Worm (Caenorhabditis elegans) whole organism, L1 larva: ENCODE data around the gene acs-6.

ENCODE experiments used
- C04F5.9 ChIP-seq: sonication (generic microtip); optimal IDR thresholded peaks from 2 replicates; lab custom pipeline; 2016; ENCODE audit warnings: missing genetic modification characterization, missing compliant biosample characterization
- C16A3.4 ChIP-seq: fragments of 150-350 bp; optimal IDR thresholded peaks from 2 replicates; lab custom pipeline; 2014; ENCODE audit warnings: missing biosample characterization, missing genetic modification characterization
- C34B4.2 ChIP-seq: sonication (generic microtip); optimal IDR thresholded peaks from 2 replicates; lab custom pipeline; 2017; ENCODE audit warnings: mild to moderate bottlenecking, missing genetic modification characterization, missing compliant biosample characterization
- Y116A8C.19 ChIP-seq: sonication (generic microtip); optimal IDR thresholded peaks from 2 replicates; lab custom pipeline; 2016; ENCODE audit warnings: missing compliant biosample characterization, missing genetic modification characterization, borderline replicate concordance
- aha-1 ChIP-seq: fragments of 150-350 bp; optimal IDR thresholded peaks from 2 replicates; lab custom pipeline; 2014; ENCODE audit warnings: missing biosample characterization, missing genetic modification characterization
- alr-1 ChIP-seq: fragments of 200-800 bp; sonication (Bioruptor generic); optimal IDR thresholded peaks from 2 replicates; lab custom pipeline; 2018; ENCODE audit warnings: borderline replicate concordance, mild to moderate bottlenecking, missing genetic modification characterization, missing compliant biosample characterization
- ama-1 ChIP-seq: fragments of 150-350 bp; optimal IDR thresholded peaks from 2 replicates; lab custom pipeline; 2014
- ceh-63 ChIP-seq: fragments of 200-800 bp; sonication (Bioruptor generic); optimal IDR thresholded peaks from 2 replicates; lab custom pipeline; 2018; ENCODE audit warnings: mild to moderate bottlenecking, missing genetic modification characterization, missing compliant biosample characterization
- ceh-8 ChIP-seq: fragments of 200-800 bp; sonication (Bioruptor generic); optimal IDR thresholded peaks from 2 replicates; lab custom pipeline; 2018; ENCODE audit warnings: mild to moderate bottlenecking, missing genetic modification characterization, moderate library complexity, missing compliant biosample characterization
- ceh-82 ChIP-seq, 3 experiments: fragments of 150-350 bp in 1 of 3; sonication (generic microtip) in 2 of 3; optimal IDR thresholded peaks; 2 replicates each; lab custom pipeline; 2014 to 2017; ENCODE audit warnings: missing biosample characterization in 3 of 3, missing genetic modification characterization in 3 of 3
- ces-1 ChIP-seq: fragments of 150-350 bp; optimal IDR thresholded peaks from 2 replicates; lab custom pipeline; 2014; ENCODE audit warnings: missing biosample characterization, missing genetic modification reagents, missing genetic modification characterization
- dpl-1 ChIP-seq, 3 experiments: fragments of 150-350 bp in 2 of 3; sonication (generic microtip) in 1 of 3; optimal IDR thresholded peaks; 2 replicates each; lab custom pipeline; 2014 to 2017; ENCODE audit warnings: missing biosample characterization in 3 of 3, missing genetic modification characterization in 3 of 3, missing genetic modification reagents in 3 of 3
- efl-1 ChIP-seq, 4 experiments: fragments of 150-350 bp; optimal IDR thresholded peaks in 3 of 4; peaks in 1 of 4; 1 replicate in 1 of 4; 2 replicates in 3 of 4; lab custom pipeline; 2014; ENCODE audit warnings: missing biosample characterization in 2 of 4, missing genetic modification characterization in 2 of 4, missing genetic modification reagents in 2 of 4
- elt-2 ChIP-seq: sonication (generic microtip); optimal IDR thresholded peaks from 2 replicates; lab custom pipeline; 2016; ENCODE audit warnings: missing genetic modification characterization, mild to moderate bottlenecking, inconsistent platforms, missing compliant biosample characterization, missing genetic modification reagents
- ets-5 ChIP-seq: fragments of 200-800 bp; sonication (Bioruptor generic); IDR thresholded peaks from 2 replicates; pipeline ENCODE4 v1.3.6; 2022; ENCODE audit warnings: missing genetic modification characterization, missing compliant biosample characterization
- fkh-10 ChIP-seq: sonication (generic microtip); optimal IDR thresholded peaks from 2 replicates; lab custom pipeline; 2017; ENCODE audit warnings: missing biosample characterization, missing genetic modification reagents, missing genetic modification characterization
- fkh-4 ChIP-seq: sonication (generic microtip); optimal IDR thresholded peaks from 2 replicates; lab custom pipeline; 2016; ENCODE audit warnings: missing compliant biosample characterization, missing genetic modification characterization, borderline replicate concordance
- fkh-8 ChIP-seq: sonication (generic microtip); optimal IDR thresholded peaks from 2 replicates; lab custom pipeline; 2016; ENCODE audit warnings: mild to moderate bottlenecking, missing genetic modification characterization, missing compliant biosample characterization
- fos-1 ChIP-seq: fragments of 150-350 bp; optimal IDR thresholded peaks from 2 replicates; lab custom pipeline; 2014; ENCODE audit warnings: missing biosample characterization, missing genetic modification characterization
- irx-1 ChIP-seq: sonication (generic microtip); optimal IDR thresholded peaks from 2 replicates; lab custom pipeline; 2016; ENCODE audit warnings: missing genetic modification characterization, missing compliant biosample characterization
- isw-1 ChIP-seq: fragments of 200-800 bp; sonication (Bioruptor generic); IDR thresholded peaks from 2 replicates; pipeline ENCODE4 v1.3.6; 2022; ENCODE audit warnings: missing genetic modification characterization, missing compliant biosample characterization
- jun-1 ChIP-seq: fragments of 150-350 bp; optimal IDR thresholded peaks from 2 replicates; lab custom pipeline; 2014; ENCODE audit warnings: missing biosample characterization, missing genetic modification reagents, missing genetic modification characterization
- lin-13 ChIP-seq: fragments of 150-350 bp; optimal IDR thresholded peaks from 2 replicates; lab custom pipeline; 2014; ENCODE audit warnings: missing biosample characterization, missing genetic modification reagents, missing genetic modification characterization
- lin-14 ChIP-seq: fragments of 200-800 bp; sonication (Bioruptor generic); optimal IDR thresholded peaks from 2 replicates; lab custom pipeline; 2018; ENCODE audit warnings: mild to moderate bottlenecking, missing genetic modification characterization, moderate library complexity, missing compliant biosample characterization
- lin-15B ChIP-seq: fragments of 150-350 bp; sonication (generic microtip); optimal IDR thresholded peaks from 3 replicates; lab custom pipeline; 2014; ENCODE audit warnings: missing biosample characterization, missing genetic modification characterization
- lin-39 ChIP-seq: fragments of 150-350 bp; optimal IDR thresholded peaks from 2 replicates; lab custom pipeline; 2014; ENCODE audit warnings: missing biosample characterization, missing genetic modification reagents, missing genetic modification characterization
- lsy-2 ChIP-seq, 2 experiments: fragments of 150-350 bp; optimal IDR thresholded peaks; 2 replicates each; lab custom pipeline; 2014; ENCODE audit warnings: missing biosample characterization in 2 of 2, missing genetic modification characterization in 2 of 2
- mab-9 ChIP-seq: fragments of 200-800 bp; sonication (Bioruptor generic); IDR thresholded peaks from 2 replicates; pipeline ENCODE4 v1.3.6; 2022; ENCODE audit warnings: missing genetic modification reagents, missing genetic modification characterization, missing compliant biosample characterization
- mdl-1 ChIP-seq, 2 experiments: fragments of 150-350 bp; optimal IDR thresholded peaks; 2 replicates each; lab custom pipeline; 2014 to 2017; ENCODE audit warnings: missing biosample characterization in 2 of 2, missing genetic modification characterization in 2 of 2, inconsistent platforms in 1 of 2
- mef-2 ChIP-seq: fragments of 150-350 bp; optimal IDR thresholded peaks from 2 replicates; lab custom pipeline; 2014; ENCODE audit warnings: missing biosample characterization, missing genetic modification characterization
- nhr-11 ChIP-seq: fragments of 150-350 bp; optimal IDR thresholded peaks from 2 replicates; lab custom pipeline; 2014; ENCODE audit warnings: missing biosample characterization, missing genetic modification characterization
- nhr-19 ChIP-seq: fragments of 200-800 bp; sonication (Bioruptor generic); conservative IDR thresholded peaks from 2 replicates; pipeline ENCODE4 v1.3.6; 2022; ENCODE audit warnings: missing genetic modification characterization, missing compliant biosample characterization
- nhr-237 ChIP-seq: fragments of 150-350 bp; optimal IDR thresholded peaks from 2 replicates; lab custom pipeline; 2014; ENCODE audit warnings: missing biosample characterization, missing genetic modification characterization
- nhr-77 ChIP-seq: fragments of 150-350 bp; optimal IDR thresholded peaks from 2 replicates; lab custom pipeline; 2014; ENCODE audit warnings: missing biosample characterization, missing genetic modification characterization
- nhr-85 ChIP-seq: sonication (generic microtip); peaks from one replicate; lab custom pipeline; 2016; ENCODE audit warnings: missing genetic modification characterization, inconsistent platforms, missing compliant biosample characterization
- nhr-90 ChIP-seq: sonication (generic microtip); optimal IDR thresholded peaks from 2 replicates; lab custom pipeline; 2016; ENCODE audit warnings: mild to moderate bottlenecking, missing genetic modification characterization, missing compliant biosample characterization; ENCODE audit not compliant: poor library complexity
- pax-3 ChIP-seq: fragments of 200-800 bp; sonication (Bioruptor generic); optimal IDR thresholded peaks from 2 replicates; lab custom pipeline; 2018; ENCODE audit warnings: mild to moderate bottlenecking, missing genetic modification characterization, moderate library complexity, missing compliant biosample characterization
- skn-1 ChIP-seq: fragments of 150-350 bp; optimal IDR thresholded peaks from 2 replicates; lab custom pipeline; 2014; ENCODE audit warnings: missing biosample characterization, missing genetic modification characterization
- sox-4 ChIP-seq: sonication (generic microtip); optimal IDR thresholded peaks from 2 replicates; lab custom pipeline; 2016; ENCODE audit warnings: missing genetic modification characterization, missing compliant biosample characterization
- sptf-1 ChIP-seq: fragments of 150-350 bp; optimal IDR thresholded peaks from 2 replicates; lab custom pipeline; 2014; ENCODE audit warnings: missing biosample characterization, missing genetic modification characterization
- sup-37 ChIP-seq: fragments of 200-800 bp; sonication (Bioruptor generic); optimal IDR thresholded peaks from 2 replicates; lab custom pipeline; 2018; ENCODE audit warnings: mild to moderate bottlenecking, missing genetic modification characterization, missing compliant biosample characterization
- swsn-7 ChIP-seq: sonication (generic microtip); optimal IDR thresholded peaks from 2 replicates; lab custom pipeline; 2016; ENCODE audit warnings: missing genetic modification characterization, missing compliant biosample characterization
- tlp-1 ChIP-seq: fragments of 150-350 bp; optimal IDR thresholded peaks from 2 replicates; lab custom pipeline; 2014; ENCODE audit warnings: missing biosample characterization, missing genetic modification characterization
- unc-30 ChIP-seq: sonication (generic microtip); optimal IDR thresholded peaks from 2 replicates; lab custom pipeline; 2017; ENCODE audit warnings: missing biosample characterization, missing genetic modification characterization
- unc-62 ChIP-seq: fragments of 150-350 bp; optimal IDR thresholded peaks from 2 replicates; lab custom pipeline; 2014; ENCODE audit warnings: missing biosample characterization, missing genetic modification reagents, missing genetic modification characterization
- ztf-4 ChIP-seq: fragments of 150-350 bp; optimal IDR thresholded peaks from 2 replicates; lab custom pipeline; 2014; ENCODE audit warnings: missing biosample characterization, missing genetic modification characterization

The acs-6 gene

DNA sequence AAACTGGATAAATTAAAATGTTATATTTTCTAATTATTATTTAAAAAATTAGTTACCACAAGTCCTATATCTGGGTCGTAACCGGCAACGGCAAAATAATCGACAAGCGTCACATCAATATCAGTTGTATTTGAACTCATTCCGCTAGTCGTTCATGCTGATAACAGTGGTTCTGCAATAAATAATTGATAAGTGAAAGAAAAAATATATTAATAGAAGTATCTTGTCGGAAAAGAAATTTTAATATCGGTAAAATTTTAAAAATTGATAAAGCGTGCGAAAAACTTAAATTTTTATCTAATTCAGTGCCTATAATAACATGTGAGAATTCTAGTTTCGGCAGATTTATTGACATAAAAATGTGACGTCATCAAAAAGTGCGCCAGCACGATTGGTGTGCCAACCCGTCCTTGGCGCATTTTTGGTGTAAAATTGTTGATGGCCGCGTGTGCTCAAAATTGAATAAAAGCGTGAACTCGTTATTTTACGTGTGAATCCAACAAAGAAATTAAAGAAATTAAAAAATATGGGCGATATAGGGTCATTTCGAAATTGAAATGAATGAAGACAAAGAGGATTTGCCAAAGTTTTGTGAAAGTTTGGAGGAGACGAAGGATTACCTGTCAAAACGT, 39.3 kb upstream of the acs-6 start, which contains the start of the genes lst-6 and lst-5 (continued):
- TF ChIP-seq isw-1 (GFP tag; lab: Robert Waterston, UW) (peak; percentile 58), nhr-85 (tag; lab: Kevin White, UChicago) (peak; percentile 57), ceh-8 (GFP tag; lab: Kevin White, UChicago) (peak; percentile 5), elt-2 (peak; percentile 75), nhr-90 (tag; lab: Kevin White, UChicago) (peak; percentile 10), nhr-11 (tag; lab: Kevin White, UChicago) (no peak), lin-14 (peak; percentile 86), C04F5.9 (tag; lab: Kevin White, UChicago) (peak; percentile 53), irx-1 (tag; lab: Kevin White, UChicago) (peak; percentile 47), fos-1 (no peak), skn-1 (tag; lab: Kevin White, UChicago) (peak; percentile 50), nhr-77 (tag; lab: Kevin White, UChicago) (peak; percentile 39), swsn-7 (peak; percentile 74), ets-5 (GFP tag; lab: Robert Waterston, UW) (no peak), sox-4 (tag; lab: Kevin White, UChicago) (no peak), dpl-1 (GFP tag; optimal IDR thresholded peaks at IDR 0.05; lab: Kevin White, UChicago) (peak; percentile 34 to 77 (median 73)), ceh-63 (no peak), ama-1 (lab: Kevin White, UChicago) (no peak), alr-1 (no peak), aha-1 (tag; lab: Kevin White, UChicago) (no peak), lin-39 (tag; lab: Kevin White, UChicago) (peak; percentile 31), unc-30 (tag; lab: Kevin White, UChicago) (no peak), sptf-1 (no peak), fkh-10 (GFP tag; lab: Kevin White, UChicago) (peak; percentile 47), lin-15B (tag; lab: Kevin White, UChicago) (peak; percentile 50), fkh-8 (tag; lab: Kevin White, UChicago) (peak; percentile 74), ztf-4 (no peak), ceh-82 (tag; optimal IDR thresholded peaks at IDR 0.05; lab: Kevin White, UChicago) (peak; percentile 54 to 58 (median 56)), jun-1 (tag; lab: Kevin White, UChicago) (peak; percentile 40), sup-37 (peak; percentile 10), lin-13 (GFP tag; lab: Kevin White, UChicago) (peak; percentile 24), fkh-4 (tag; lab: Kevin White, UChicago) (no peak), nhr-237 (tag; lab: Kevin White, UChicago) (no peak), mef-2 (tag; lab: Kevin White, UChicago) (no peak), efl-1 (optimal IDR thresholded peaks at IDR 0.05; lab: Kevin White, UChicago) (peak; percentile 61 to 73), efl-1 (GFP tag; optimal IDR thresholded peaks at IDR 0.05 in 1 of 2; lab: Kevin White, UChicago) (peak; percentile 67 to 97), tlp-1 (tag; lab: Kevin White, UChicago) (no peak), lsy-2 (tag; optimal IDR thresholded peaks at IDR 0.05; lab: Kevin White, UChicago) (peak; percentile 80 to 85), mab-9 (GFP tag; lab: Robert Waterston, UW) (no peak), pax-3 (tag; lab: Kevin White, UChicago) (no peak), unc-62 (no peak), nhr-19 (GFP tag; lab: Robert Waterston, UW) (peak; percentile 65), C16A3.4 (tag; lab: Kevin White, UChicago) (peak; percentile 69), ces-1 (GFP tag; lab: Kevin White, UChicago) (no peak), Y116A8C.19 (tag; lab: Kevin White, UChicago) (no peak), C34B4.2 (tag; lab: Kevin White, UChicago) (no peak), mdl-1 (tag; optimal IDR thresholded peaks at IDR 0.05; lab: Kevin White, UChicago) (peak in 1 of 2 experiments; percentile 42)
